Fruit fly (Drosophila melanogaster) whole organism, adult: ENCODE measurements around the gene CG43131.

Source experiments
- CG11617 ChIP-seq: fragments of 200-800 bp; sonication (Bioruptor generic); optimal IDR thresholded peaks from 2 replicates; lab custom pipeline; 2017; ENCODE audit warnings: mild to moderate bottlenecking, missing biosample characterization, missing genetic modification reagents, missing genetic modification characterization
- CG12768 ChIP-seq: fragments of 200-800 bp; sonication (Bioruptor generic); optimal IDR thresholded peaks from 2 replicates; lab custom pipeline; 2017; ENCODE audit warnings: missing biosample characterization, missing genetic modification characterization, mild to moderate bottlenecking, moderate library complexity, missing genetic modification reagents
- CG14711 ChIP-seq: fragments of 200-800 bp; sonication (Bioruptor generic); optimal IDR thresholded peaks from 2 replicates; lab custom pipeline; 2018; ENCODE audit warnings: missing biosample characterization, mild to moderate bottlenecking, missing genetic modification characterization, moderate library complexity
- CG1620 ChIP-seq: fragments of 200-800 bp; sonication (Bioruptor generic); optimal IDR thresholded peaks from 2 replicates; lab custom pipeline; 2016; ENCODE audit warnings: missing biosample characterization, missing genetic modification characterization
- CG33017 ChIP-seq: fragments of 200-800 bp; sonication (Bioruptor generic); optimal IDR thresholded peaks from 2 replicates; lab custom pipeline; 2018; ENCODE audit warnings: missing biosample characterization, mild to moderate bottlenecking, missing genetic modification characterization, moderate library complexity
- CG5204 ChIP-seq: fragments of 200-800 bp; sonication (Bioruptor generic); optimal IDR thresholded peaks from 2 replicates; lab custom pipeline; 2016; ENCODE audit warnings: missing biosample characterization, missing genetic modification characterization
- CG7045 ChIP-seq: fragments of 200-800 bp; sonication (Bioruptor generic); optimal IDR thresholded peaks from 2 replicates; lab custom pipeline; 2017; ENCODE audit warnings: missing biosample characterization, mild to moderate bottlenecking, missing genetic modification characterization
- CG7101 ChIP-seq: fragments of 200-800 bp; sonication (Bioruptor generic); optimal IDR thresholded peaks from 2 replicates; lab custom pipeline; 2018; ENCODE audit warnings: missing biosample characterization, mild to moderate bottlenecking, missing genetic modification characterization, moderate library complexity
- Clk ChIP-seq: fragments of 200-800 bp; sonication (Bioruptor generic); optimal IDR thresholded peaks from 2 replicates; lab custom pipeline; 2017; ENCODE audit warnings: missing biosample characterization, missing genetic modification characterization
- Crg-1 ChIP-seq: fragments of 200-800 bp; sonication (Bioruptor generic); optimal IDR thresholded peaks from 2 replicates; lab custom pipeline; 2016; ENCODE audit warnings: missing biosample characterization, missing genetic modification characterization
- Hr96 ChIP-seq: fragments of 200-800 bp; sonication (Bioruptor generic); optimal IDR thresholded peaks from 2 replicates; lab custom pipeline; 2016; ENCODE audit warnings: missing biosample characterization, missing genetic modification characterization
- Mnt ChIP-seq: fragments of 200-800 bp; sonication (Bioruptor generic); optimal IDR thresholded peaks from 2 replicates; lab custom pipeline; 2016; ENCODE audit warnings: missing biosample characterization, mild to moderate bottlenecking, missing genetic modification characterization
- cic ChIP-seq: fragments of 200-800 bp; sonication (Bioruptor generic); optimal IDR thresholded peaks from 2 replicates; lab custom pipeline; 2017; ENCODE audit warnings: missing biosample characterization, mild to moderate bottlenecking, missing genetic modification characterization, moderate library complexity
- cnc ChIP-seq, 2 experiments: fragments of >200 bp; optimal IDR thresholded peaks; 2 replicates each; lab custom pipeline; 2017
- kay ChIP-seq: fragments of 200-800 bp; sonication (Bioruptor generic); peaks from one replicate; lab custom pipeline; 2016; ENCODE audit warnings: missing biosample characterization, missing genetic modification characterization, borderline replicate concordance
- ovo ChIP-seq: fragments of 200-800 bp; sonication (Bioruptor generic); optimal IDR thresholded peaks from 2 replicates; lab custom pipeline; 2016; ENCODE audit warnings: missing biosample characterization, missing genetic modification characterization
- pad ChIP-seq: fragments of 200-800 bp; sonication (Bioruptor generic); optimal IDR thresholded peaks from 3 replicates; lab custom pipeline; 2017; ENCODE audit warnings: missing biosample characterization, missing genetic modification characterization, mild to moderate bottlenecking, moderate library complexity, missing genetic modification reagents
- tj ChIP-seq: fragments of 200-800 bp; sonication (Bioruptor generic); optimal IDR thresholded peaks from 3 replicates; lab custom pipeline; 2017; ENCODE audit warnings: missing biosample characterization, mild to moderate bottlenecking, missing genetic modification characterization, moderate library complexity
- toe ChIP-seq: fragments of 200-800 bp; sonication (Bioruptor generic); optimal IDR thresholded peaks from 2 replicates; lab custom pipeline; 2016; ENCODE audit warnings: missing biosample characterization, missing genetic modification characterization

The CG43131 gene

DNA sequence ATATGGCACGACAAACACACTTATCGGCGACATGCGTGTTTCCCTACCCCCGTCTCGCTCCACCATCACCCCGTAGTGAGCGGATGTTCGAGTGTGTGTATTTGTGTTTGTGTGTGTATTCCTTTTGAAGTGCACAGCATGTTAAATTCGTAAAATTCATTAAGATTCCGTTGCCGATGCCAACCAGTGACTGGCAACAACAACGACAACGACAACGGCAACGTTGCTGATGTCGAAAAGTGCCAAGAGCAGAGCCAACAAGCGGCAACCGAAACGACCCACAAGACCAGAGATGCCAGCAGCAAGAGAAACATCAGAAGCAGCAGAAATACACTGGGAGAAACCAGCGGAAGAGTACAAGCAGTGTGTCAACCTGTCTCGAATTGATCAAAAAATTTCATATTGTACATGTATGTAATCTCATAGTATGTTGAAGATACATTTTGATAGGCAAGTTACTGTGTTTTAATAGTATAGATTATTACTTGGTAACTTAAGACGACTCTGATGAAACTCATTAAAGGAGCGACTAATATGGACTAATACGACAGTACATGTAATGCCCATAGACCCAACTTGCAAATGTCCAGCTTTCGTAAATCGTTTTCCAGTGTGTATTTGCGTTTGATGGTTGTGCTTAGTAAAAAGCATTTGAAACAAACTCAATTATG, 48.2 kb downstream of the CG43131 start:
- no peak for TF ChIP-seq ovo (GFP tag; lab: Kevin White, UChicago)
- TF ChIP-seq cic (GFP tag; lab: Kevin White, UChicago), result no peak
- no peak for TF ChIP-seq CG12768 (GFP tag; lab: Kevin White, UChicago)
- no peak for TF ChIP-seq Clk (GFP tag; lab: Kevin White, UChicago)
- no peak for TF ChIP-seq Mnt (GFP tag; lab: Kevin White, UChicago)

DNA sequence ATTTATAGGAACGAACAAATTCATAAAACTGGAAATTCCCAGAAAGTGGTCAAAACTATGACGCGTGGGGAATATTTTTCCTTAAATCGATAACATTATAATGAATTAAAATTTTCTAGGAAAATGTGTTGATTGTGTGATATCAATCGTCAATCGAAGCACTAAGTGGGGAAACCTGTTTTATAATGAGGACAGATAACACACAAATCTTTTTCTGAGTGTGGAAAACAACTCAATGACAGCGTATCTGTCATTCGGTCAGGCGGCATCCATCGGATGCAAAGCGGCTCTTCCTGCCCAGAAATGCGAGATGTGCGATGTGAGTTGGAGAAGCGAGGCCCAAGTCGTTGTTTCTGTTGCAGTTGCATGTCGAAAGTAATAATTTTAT, 48.7 kb downstream of the CG43131 start:
- TF ChIP-seq Crg-1 (GFP tag; lab: Kevin White, UChicago) (no peak), CG12768 (GFP tag; lab: Kevin White, UChicago) (no peak), cnc (optimal IDR thresholded peaks at IDR 0.05; lab: Kevin White, UChicago) (no peak), CG11617 (GFP tag; lab: Kevin White, UChicago) (no peak), kay (no peak), CG33017 (tag; lab: Kevin White, UChicago) (no peak), pad (no peak), cic (GFP tag; lab: Kevin White, UChicago) (no peak), CG7045 (GFP tag; lab: Kevin White, UChicago) (no peak), CG7101 (no peak), Mnt (GFP tag; lab: Kevin White, UChicago) (no peak), tj (GFP tag; lab: Kevin White, UChicago) (no peak), CG1620 (no peak), Clk (GFP tag; lab: Kevin White, UChicago) (no peak), CG14711 (tag; lab: Kevin White, UChicago) (no peak), CG5204 (GFP tag; lab: Kevin White, UChicago) (no peak), ovo (GFP tag; lab: Kevin White, UChicago) (no peak)

DNA sequence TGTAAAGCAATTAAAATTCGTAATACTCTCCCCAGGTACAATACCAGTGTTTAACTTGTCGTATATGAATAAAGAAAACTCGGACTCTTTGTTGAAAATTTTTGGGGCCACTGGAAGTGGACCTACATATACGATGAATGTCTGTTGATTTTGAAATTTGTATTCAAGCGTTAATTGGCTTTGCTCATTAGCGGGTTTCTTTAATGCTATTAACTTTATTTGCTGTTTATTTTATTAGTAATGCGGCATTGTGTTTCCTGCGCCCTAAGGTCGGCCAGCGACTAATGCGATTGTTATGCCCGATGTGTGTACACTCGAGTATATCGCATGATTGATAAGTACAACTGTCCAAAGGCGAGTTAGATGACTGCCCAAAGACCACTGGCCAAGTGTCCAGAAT, 49.7 kb downstream of the CG43131 start:
- no peak for TF ChIP-seq cic (GFP tag; lab: Kevin White, UChicago)
- no peak for TF ChIP-seq CG7045 (GFP tag; lab: Kevin White, UChicago)
- TF ChIP-seq toe (GFP tag; lab: Kevin White, UChicago), result no peak
- TF ChIP-seq tj (GFP tag; lab: Kevin White, UChicago), result no peak
- TF ChIP-seq CG1620, result no peak
- TF ChIP-seq CG7101, result no peak
- no peak for TF ChIP-seq Hr96 (GFP tag; lab: Kevin White, UChicago)
- no peak for TF ChIP-seq CG5204 (GFP tag; lab: Kevin White, UChicago)
- no peak for TF ChIP-seq Crg-1 (GFP tag; lab: Kevin White, UChicago)
- no peak for TF ChIP-seq CG14711 (tag; lab: Kevin White, UChicago)
- no peak for TF ChIP-seq kay
- no peak for TF ChIP-seq cnc (optimal IDR thresholded peaks at IDR 0.05; lab: Kevin White, UChicago)
- no peak for TF ChIP-seq Clk (GFP tag; lab: Kevin White, UChicago)
